Worm (Caenorhabditis elegans) whole organism, late embryonic: ENCODE data around the gene clp-10.

Source experiments
- nhr-11 ChIP-seq: fragments of 150-350 bp; optimal IDR thresholded peaks from 2 replicates; lab custom pipeline; 2014; ENCODE audit warnings: missing biosample characterization, missing genetic modification characterization
- pax-1 ChIP-seq: fragments of 150-350 bp; optimal IDR thresholded peaks from 2 replicates; lab custom pipeline; 2014; ENCODE audit warnings: missing biosample characterization, missing genetic modification characterization
- syd-9 ChIP-seq: sonication (generic microtip); optimal IDR thresholded peaks from 2 replicates; lab custom pipeline; 2016; ENCODE audit warnings: mild to moderate bottlenecking, missing genetic modification characterization, moderate library complexity, missing compliant biosample characterization
- tbx-2 ChIP-seq: sonication (generic microtip); optimal IDR thresholded peaks from 2 replicates; lab custom pipeline; 2016; ENCODE audit warnings: missing genetic modification characterization, missing compliant biosample characterization

DNA sequence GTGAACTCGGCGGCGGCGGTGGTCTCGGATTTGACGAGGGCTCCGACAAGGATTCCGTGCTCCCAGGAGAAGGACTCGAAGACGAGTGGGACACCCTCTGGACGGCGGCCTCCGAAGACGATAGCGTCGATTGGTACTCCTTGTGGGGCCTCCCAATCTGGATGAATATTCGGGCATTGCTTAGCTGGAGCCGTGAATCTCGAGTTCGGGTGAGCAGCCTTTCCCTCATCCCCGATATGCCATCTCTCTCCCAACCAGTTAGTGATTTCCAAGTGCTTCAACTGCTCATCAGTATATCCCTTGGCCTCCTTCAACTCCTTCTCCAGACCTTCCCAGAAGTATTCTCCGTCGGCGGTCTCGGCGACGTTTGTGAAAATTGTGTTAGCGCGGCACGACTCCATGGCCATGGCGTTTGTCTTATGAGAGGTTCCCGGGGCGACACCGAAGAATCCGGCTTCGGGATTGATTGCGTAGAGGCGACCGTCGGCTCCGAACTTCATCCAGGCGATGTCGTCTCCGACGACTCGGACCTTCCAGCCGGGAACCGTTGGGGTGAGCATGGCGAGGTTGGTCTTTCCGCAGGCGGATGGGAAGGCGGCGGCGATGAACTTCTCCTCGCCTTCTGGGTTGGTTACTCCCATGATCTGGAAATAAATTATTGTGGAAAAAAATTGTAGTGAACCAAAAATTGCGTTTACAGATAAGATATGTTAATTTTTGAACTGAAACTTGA lies 25.7 kb upstream of the clp-10 start:
- TF ChIP-seq tbx-2 (tag; lab: Kevin White, UChicago) (no peak), pax-1 (tag; lab: Kevin White, UChicago) (no peak), syd-9 (tag; lab: Kevin White, UChicago) (no peak), nhr-11 (tag; lab: Kevin White, UChicago) (no peak)
